Fruit fly (Drosophila melanogaster) whole organism, embryonic: Measurements from ENCODE around the gene Vti1a.

Experiments used
- Antp ChIP-seq: fragments of 200-800 bp; sonication (Bioruptor generic); optimal IDR thresholded peaks from 3 replicates; lab custom pipeline; 2016; ENCODE audit warnings: missing biosample characterization, missing genetic modification characterization
- Awh ChIP-seq: fragments of 200-800 bp; sonication (Bioruptor generic); IDR thresholded peaks from 2 replicates; pipeline ENCODE4, ENCODE4 v1.3.6; 2022; ENCODE audit warnings: missing biosample characterization, missing genetic modification characterization
- B-H1 ChIP-seq: fragments of 200-800 bp; sonication (Bioruptor generic); IDR thresholded peaks from 3 replicates; pipeline ENCODE4 v1.3.6; 2022; ENCODE audit warnings: missing biosample characterization, missing genetic modification characterization
- CG11398 ChIP-seq: fragments of 200-800 bp; sonication (Bioruptor generic); optimal IDR thresholded peaks from 2 replicates; lab custom pipeline; 2016; ENCODE audit warnings: missing biosample characterization, missing genetic modification characterization
- CG11504 ChIP-seq: fragments of 200-800 bp; sonication (Bioruptor generic); optimal IDR thresholded peaks from 3 replicates; lab custom pipeline; 2019; ENCODE audit warnings: missing biosample characterization, mild to moderate bottlenecking, missing genetic modification characterization, moderate library complexity
- CG13424 ChIP-seq: fragments of 200-800 bp; sonication (Bioruptor generic); optimal IDR thresholded peaks from 2 replicates; lab custom pipeline; 2019; ENCODE audit warnings: missing biosample characterization, mild to moderate bottlenecking, missing genetic modification characterization, moderate library complexity
- CG15696 ChIP-seq: fragments of 200-800 bp; sonication (Bioruptor generic); optimal IDR thresholded peaks from 2 replicates; lab custom pipeline; 2019; ENCODE audit warnings: missing biosample characterization, mild to moderate bottlenecking, missing genetic modification characterization, moderate library complexity
- CG17912 ChIP-seq: fragments of 200-800 bp; sonication (Bioruptor generic); optimal IDR thresholded peaks from 2 replicates; lab custom pipeline; 2018; ENCODE audit warnings: missing biosample characterization, mild to moderate bottlenecking, missing genetic modification characterization
- CG2129 ChIP-seq: fragments of 200-800 bp; sonication (Bioruptor generic); IDR thresholded peaks from 2 replicates; pipeline ENCODE4 v1.3.6; 2022; ENCODE audit warnings: missing biosample characterization, missing genetic modification characterization; ENCODE audit not compliant: partially characterized antibody
- CG2199 ChIP-seq: fragments of 200-800 bp; sonication (Bioruptor generic); IDR thresholded peaks from 3 replicates; pipeline ENCODE4 v1.3.6; 2022; ENCODE audit warnings: missing biosample characterization, missing genetic modification characterization
- CG2202 ChIP-seq: fragments of 200-800 bp; sonication (Bioruptor generic); optimal IDR thresholded peaks from 2 replicates; lab custom pipeline; 2018; ENCODE audit warnings: missing biosample characterization, mild to moderate bottlenecking, missing genetic modification characterization
- CG3281 ChIP-seq: fragments of 200-800 bp; sonication (Bioruptor generic); optimal IDR thresholded peaks from 3 replicates; lab custom pipeline; 2017; ENCODE audit warnings: missing biosample characterization, mild to moderate bottlenecking, missing genetic modification characterization
- CG3995 ChIP-seq: fragments of 200-800 bp; sonication (Bioruptor generic); optimal IDR thresholded peaks from 3 replicates; lab custom pipeline; 2016; ENCODE audit warnings: missing biosample characterization, missing genetic modification characterization
- CG4360 ChIP-seq: fragments of 200-800 bp; sonication (Bioruptor generic); IDR thresholded peaks from 2 replicates; pipeline ENCODE4 v1.3.6; 2022; ENCODE audit warnings: missing biosample characterization, missing genetic modification characterization
- CG4820 ChIP-seq: fragments of 200-800 bp; sonication (Bioruptor generic); optimal IDR thresholded peaks from 3 replicates; lab custom pipeline; 2016; ENCODE audit warnings: missing biosample characterization, missing genetic modification characterization
- CG6689 ChIP-seq: fragments of 200-800 bp; sonication (Bioruptor generic); IDR thresholded peaks from 2 replicates; pipeline ENCODE4 v1.3.6; 2022; ENCODE audit warnings: missing biosample characterization, missing genetic modification characterization
- CG6765 ChIP-seq: fragments of 200-800 bp; sonication (Bioruptor generic); optimal IDR thresholded peaks from 3 replicates; lab custom pipeline; 2017; ENCODE audit warnings: missing biosample characterization, mild to moderate bottlenecking, missing genetic modification characterization
- CG9215 ChIP-seq: fragments of 200-800 bp; sonication (Bioruptor generic); IDR thresholded peaks from 2 replicates; pipeline ENCODE4 v1.3.6; 2022; ENCODE audit warnings: missing biosample characterization, missing genetic modification characterization
- CG9876 ChIP-seq: fragments of 200-800 bp; sonication (Bioruptor generic); optimal IDR thresholded peaks from 2 replicates; lab custom pipeline; 2016; ENCODE audit warnings: missing biosample characterization, missing genetic modification characterization
- Dad ChIP-seq: fragments of 200-800 bp; sonication (Bioruptor generic); optimal IDR thresholded peaks from 3 replicates; lab custom pipeline; 2016; ENCODE audit warnings: missing biosample characterization, missing genetic modification characterization
- GATAe ChIP-seq: fragments of 200-800 bp; sonication (Bioruptor generic); conservative IDR thresholded peaks from 2 replicates; pipeline ENCODE4 v1.3.6; 2022; ENCODE audit warnings: missing biosample characterization, missing genetic modification characterization
- HLHmδ ChIP-seq: fragments of 200-800 bp; sonication (Bioruptor generic); optimal IDR thresholded peaks from 2 replicates; lab custom pipeline; 2018; ENCODE audit warnings: missing biosample characterization, mild to moderate bottlenecking, missing genetic modification characterization, moderate library complexity
- HmgZ ChIP-seq: fragments of 200-800 bp; sonication (Bioruptor generic); optimal IDR thresholded peaks from 2 replicates; lab custom pipeline; 2018; ENCODE audit warnings: missing biosample characterization, mild to moderate bottlenecking, missing genetic modification characterization
- Lhr ChIP-seq: fragments of 200-800 bp; sonication (Bioruptor generic); optimal IDR thresholded peaks from 3 replicates; lab custom pipeline; 2017; ENCODE audit warnings: mild to moderate bottlenecking, missing biosample characterization, missing genetic modification reagents, missing genetic modification characterization
- Nf-YA ChIP-seq: fragments of 200-800 bp; sonication (Bioruptor generic); IDR thresholded peaks from 2 replicates; pipeline ENCODE4 v1.3.6; 2022; ENCODE audit warnings: missing biosample characterization, missing genetic modification characterization
- Poxn ChIP-seq: fragments of 200-800 bp; sonication (Bioruptor generic); IDR thresholded peaks from 2 replicates; pipeline ENCODE4 v1.3.6; 2022; ENCODE audit warnings: missing biosample characterization, missing genetic modification characterization
- Side ChIP-seq: fragments of 200-800 bp; sonication (Bioruptor generic); optimal IDR thresholded peaks from 2 replicates; lab custom pipeline; 2016; ENCODE audit warnings: missing biosample characterization, missing genetic modification characterization
- Sox100B ChIP-seq: fragments of 200-800 bp; sonication (Bioruptor generic); optimal IDR thresholded peaks from 3 replicates; lab custom pipeline; 2018; ENCODE audit warnings: missing biosample characterization, mild to moderate bottlenecking, missing genetic modification characterization
- Spps ChIP-seq: fragments of 200-800 bp; sonication (Bioruptor generic); optimal IDR thresholded peaks from 2 replicates; lab custom pipeline; 2018; ENCODE audit warnings: missing biosample characterization, mild to moderate bottlenecking, missing genetic modification characterization
- Vsx1 ChIP-seq: fragments of 200-800 bp; sonication (Bioruptor generic); optimal IDR thresholded peaks from 2 replicates; lab custom pipeline; 2017; ENCODE audit warnings: missing biosample characterization, mild to moderate bottlenecking, missing genetic modification characterization, missing genetic modification reagents
- ap ChIP-seq: fragments of 200-800 bp; sonication (Bioruptor generic); IDR thresholded peaks from 2 replicates; pipeline ENCODE4 v1.3.6; 2022; ENCODE audit warnings: missing biosample characterization, missing genetic modification characterization
- br ChIP-seq: fragments of >200 bp; optimal IDR thresholded peaks from 2 replicates; lab custom pipeline; 2017
- cato ChIP-seq: fragments of 200-800 bp; sonication (Bioruptor generic); optimal IDR thresholded peaks from 2 replicates; lab custom pipeline; 2016; ENCODE audit warnings: missing biosample characterization, missing genetic modification characterization, borderline replicate concordance
- cg ChIP-seq: fragments of 200-800 bp; sonication (Bioruptor generic); optimal IDR thresholded peaks from 3 replicates; lab custom pipeline; 2019; ENCODE audit warnings: missing biosample characterization, mild to moderate bottlenecking, missing genetic modification characterization, moderate library complexity
- crc ChIP-seq: fragments of 200-800 bp; sonication (Bioruptor generic); optimal IDR thresholded peaks from 2 replicates; lab custom pipeline; 2016; ENCODE audit warnings: missing biosample characterization, missing genetic modification characterization
- dati ChIP-seq: fragments of 200-800 bp; sonication (Bioruptor generic); IDR thresholded peaks from 2 replicates; pipeline ENCODE4 v1.3.6; 2022; ENCODE audit warnings: missing biosample characterization, missing genetic modification characterization
- disco-r ChIP-seq: fragments of 200-800 bp; sonication (Bioruptor generic); optimal IDR thresholded peaks from 2 replicates; lab custom pipeline; 2016; ENCODE audit warnings: missing biosample characterization, missing genetic modification characterization
- ftz-f1 ChIP-seq: fragments of 200-800 bp; sonication (Bioruptor generic); optimal IDR thresholded peaks from 2 replicates; lab custom pipeline; 2016; ENCODE audit warnings: missing biosample characterization, missing genetic modification characterization
- h ChIP-seq: fragments of >200 bp; optimal IDR thresholded peaks from 2 replicates; lab custom pipeline; 2017
- maf-S ChIP-seq: fragments of 200-800 bp; sonication (Bioruptor generic); optimal IDR thresholded peaks from 2 replicates; lab custom pipeline; 2016; ENCODE audit warnings: missing biosample characterization, missing genetic modification characterization
- nau ChIP-seq: fragments of 200-800 bp; sonication (Bioruptor generic); optimal IDR thresholded peaks from 3 replicates; lab custom pipeline; 2017; ENCODE audit warnings: missing biosample characterization, mild to moderate bottlenecking, missing genetic modification characterization, missing genetic modification reagents
- nerfin-2 ChIP-seq: fragments of 200-800 bp; sonication (Bioruptor generic); IDR thresholded peaks from 2 replicates; pipeline ENCODE4 v1.3.6; 2022; ENCODE audit warnings: missing biosample characterization, missing genetic modification characterization; ENCODE audit not compliant: partially characterized antibody
- peb ChIP-seq: fragments of 200-800 bp; sonication (Bioruptor generic); IDR thresholded peaks from 2 replicates; pipeline ENCODE4 v1.3.6; 2022; ENCODE audit warnings: missing biosample characterization, missing genetic modification characterization
- pfk ChIP-seq: fragments of 200-800 bp; sonication (Bioruptor generic); optimal IDR thresholded peaks from 2 replicates; lab custom pipeline; 2018; ENCODE audit warnings: missing biosample characterization, mild to moderate bottlenecking, missing genetic modification characterization, moderate library complexity
- pzg ChIP-seq: fragments of 200-800 bp; sonication (Bioruptor generic); optimal IDR thresholded peaks from 3 replicates; lab custom pipeline; 2018; ENCODE audit warnings: missing biosample characterization, mild to moderate bottlenecking, missing genetic modification characterization, moderate library complexity
- ro ChIP-seq: fragments of 200-800 bp; sonication (Bioruptor generic); IDR thresholded peaks from 2 replicates; pipeline ENCODE4 v1.3.6; 2022; ENCODE audit warnings: missing biosample characterization, missing genetic modification characterization
- shn ChIP-seq: fragments of 200-800 bp; sonication (Bioruptor generic); optimal IDR thresholded peaks from 3 replicates; lab custom pipeline; 2016; ENCODE audit warnings: missing biosample characterization, missing genetic modification characterization
- tio ChIP-seq: fragments of 200-800 bp; sonication (Bioruptor generic); optimal IDR thresholded peaks from 2 replicates; lab custom pipeline; 2017; ENCODE audit warnings: missing biosample characterization, missing genetic modification characterization, inconsistent platforms
- usp ChIP-seq: fragments of >200 bp; optimal IDR thresholded peaks from 2 replicates; lab custom pipeline; 2017; ENCODE audit warnings: missing biosample characterization, missing genetic modification characterization
- vvl ChIP-seq: fragments of 200-800 bp; sonication (Bioruptor generic); IDR thresholded peaks from 2 replicates; pipeline ENCODE4 v1.3.6; 2022; ENCODE audit warnings: missing biosample characterization, missing genetic modification characterization
- yki ChIP-seq: fragments of >200 bp; optimal IDR thresholded peaks from 3 replicates; lab custom pipeline; 2018
- zfh2 ChIP-seq: fragments of 200-800 bp; sonication (Bioruptor generic); optimal IDR thresholded peaks from 2 replicates; lab custom pipeline; 2016; ENCODE audit warnings: missing biosample characterization, missing genetic modification characterization

Vti1a gene

dm6 chr3L:644111-644718 lies 48.5 kb downstream of the Vti1a start (continued):
- TF ChIP-seq tio (GFP tag; lab: Kevin White, UChicago) = no peak
- peak; percentile 59; the same call in 1 of the 2 replicates for TF ChIP-seq Nf-YA (GFP tag; lab: Robert Waterston, UW)
- peak; percentile 60; the same call in 1 of the 2 replicates for TF ChIP-seq CG9215 (GFP tag; lab: Robert Waterston, UW)
- peak; percentile 82 for TF ChIP-seq Dad (GFP tag; lab: Kevin White, UChicago)
- no peak for TF ChIP-seq nerfin-2 (GFP tag; lab: Robert Waterston, UW)
- TF ChIP-seq ap (GFP tag; lab: Robert Waterston, UW) = peak; percentile 84
- peak; percentile 88 for TF ChIP-seq dati (GFP tag; lab: Robert Waterston, UW)
- no peak for TF ChIP-seq br (lab: Kevin White, UChicago)
- TF ChIP-seq Antp (GFP tag; lab: Kevin White, UChicago) = peak; percentile 90
- TF ChIP-seq Lhr (GFP tag; lab: Kevin White, UChicago) = peak; percentile 76
- no peak for TF ChIP-seq HLHmδ (GFP tag; lab: Kevin White, UChicago)
- peak; percentile 81 for TF ChIP-seq peb (GFP tag; lab: Robert Waterston, UW)
- TF ChIP-seq yki (lab: Kevin White, UChicago) = no peak
- TF ChIP-seq CG4820 = peak; percentile 89
- peak; percentile 65 for TF ChIP-seq ro (GFP tag; lab: Robert Waterston, UW)
- peak; percentile 73 for TF ChIP-seq CG11398
- peak; percentile 75 for TF ChIP-seq Vsx1
- TF ChIP-seq CG2202 = peak; percentile 78
- TF ChIP-seq Spps (tag; lab: Kevin White, UChicago) = peak; percentile 56
- TF ChIP-seq CG2199 (GFP tag; lab: Robert Waterston, UW) = peak; percentile 85; the same call in 2 of the 3 replicates
- TF ChIP-seq CG17912 (GFP tag; lab: Kevin White, UChicago) = peak; percentile 36
- TF ChIP-seq ftz-f1 (GFP tag; lab: Kevin White, UChicago) = no peak
- TF ChIP-seq CG4360 (GFP tag; lab: Robert Waterston, UW) = peak; percentile 73
- TF ChIP-seq CG9876 (GFP tag; lab: Kevin White, UChicago) = peak; percentile 89
- peak; percentile 68 for TF ChIP-seq CG3281 (GFP tag; lab: Kevin White, UChicago)
- no peak for TF ChIP-seq h
- TF ChIP-seq disco-r (GFP tag; lab: Kevin White, UChicago) = peak; percentile 75
- TF ChIP-seq pzg (GFP tag; lab: Kevin White, UChicago) = no peak
- peak; percentile 87 for TF ChIP-seq shn
- no peak for TF ChIP-seq Poxn
- peak; percentile 6 for TF ChIP-seq CG6765
- no peak for TF ChIP-seq pfk (GFP tag; lab: Kevin White, UChicago)
- TF ChIP-seq usp (GFP tag; lab: Kevin White, UChicago) = no peak
- peak; percentile 80; the same call in 2 of the 3 replicates for TF ChIP-seq B-H1
- TF ChIP-seq cg = peak; percentile 62
- peak; percentile 53 for TF ChIP-seq CG15696
- peak; percentile 73 for TF ChIP-seq zfh2
- peak; percentile 84 for TF ChIP-seq CG13424
- TF ChIP-seq HmgZ (tag; lab: Kevin White, UChicago) = peak; percentile 77
- peak; percentile 94 for TF ChIP-seq vvl (GFP tag; lab: Robert Waterston, UW)
- TF ChIP-seq nau (GFP tag; lab: Kevin White, UChicago) = peak; percentile 87
- TF ChIP-seq crc (GFP tag; lab: Kevin White, UChicago) = peak; percentile 72
- TF ChIP-seq CG11504 = peak; percentile 92
- peak; percentile 82 for TF ChIP-seq Sox100B (GFP tag; lab: Kevin White, UChicago)
- TF ChIP-seq GATAe (GFP tag; lab: Robert Waterston, UW) = no peak
- TF ChIP-seq Awh (GFP tag; lab: Robert Waterston, UW) = peak; percentile 93
- peak; percentile 82 for TF ChIP-seq cato (GFP tag; lab: Kevin White, UChicago)
- peak; percentile 87 for TF ChIP-seq Side (GFP tag; lab: Kevin White, UChicago)
- peak; percentile 21 for TF ChIP-seq CG3995 (GFP tag; lab: Kevin White, UChicago)
- peak; percentile 73 for TF ChIP-seq maf-S (GFP tag; lab: Kevin White, UChicago)
- TF ChIP-seq CG2129 = no peak
- TF ChIP-seq CG6689 (GFP tag; lab: Robert Waterston, UW) = peak; percentile 90
